Worm (Caenorhabditis elegans): Measurements from ENCODE around the gene spr-1.
A peak's percentile ranks its signal among the peaks of the same experiment; 100 is the strongest.

Gene spr-1

DNA sequence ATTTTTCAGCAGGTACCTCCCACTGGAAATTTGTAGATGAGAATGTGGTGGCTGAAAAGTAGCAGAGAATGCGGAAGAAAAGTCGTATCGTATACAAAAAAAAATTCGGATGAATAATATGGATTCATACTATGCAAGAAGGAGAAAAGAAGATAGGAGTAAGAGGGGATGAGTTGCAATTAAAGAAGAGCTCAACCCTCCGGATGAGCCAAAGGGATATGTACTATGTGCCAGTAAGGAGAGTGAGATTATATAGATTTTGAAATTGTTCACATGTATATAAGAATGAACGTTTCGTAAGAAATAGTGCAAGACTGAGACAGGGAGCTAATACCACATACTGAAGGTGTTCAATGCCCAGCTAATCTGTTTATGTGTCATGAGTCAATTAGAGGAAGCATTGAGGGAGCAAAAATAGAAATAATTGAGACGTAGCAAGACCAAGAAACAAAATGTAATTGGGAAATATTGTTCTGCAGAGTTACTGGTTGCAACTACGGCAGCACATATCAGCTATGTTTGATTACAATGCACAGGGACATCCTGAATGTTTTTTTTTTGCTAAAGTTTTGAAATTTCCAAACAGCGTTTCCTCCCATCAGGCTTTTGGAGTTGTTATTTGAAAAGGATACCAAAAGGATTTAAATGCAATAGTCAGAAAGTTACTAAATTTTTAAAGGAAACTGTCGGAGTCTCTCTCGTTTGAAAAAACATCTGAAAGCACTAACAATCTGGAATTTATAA lies 39.2 kb upstream of the spr-1 start, which contains the start of gene F20D6.8:
TSS of gene F20D6.8 (minus strand) at position 51 of the 744 bp plus-strand sequence.
- TF ChIP-seq mep-1 (tag; optimal IDR thresholded peaks at IDR 0.05) (no peak), unc-62 (GFP tag; optimal IDR thresholded peaks at IDR 0.05 in 1 of 2) (peak in 1 of 2 experiments; percentile 92), unc-62 (tag; optimal IDR thresholded peaks at IDR 0.05) (no peak)

DNA sequence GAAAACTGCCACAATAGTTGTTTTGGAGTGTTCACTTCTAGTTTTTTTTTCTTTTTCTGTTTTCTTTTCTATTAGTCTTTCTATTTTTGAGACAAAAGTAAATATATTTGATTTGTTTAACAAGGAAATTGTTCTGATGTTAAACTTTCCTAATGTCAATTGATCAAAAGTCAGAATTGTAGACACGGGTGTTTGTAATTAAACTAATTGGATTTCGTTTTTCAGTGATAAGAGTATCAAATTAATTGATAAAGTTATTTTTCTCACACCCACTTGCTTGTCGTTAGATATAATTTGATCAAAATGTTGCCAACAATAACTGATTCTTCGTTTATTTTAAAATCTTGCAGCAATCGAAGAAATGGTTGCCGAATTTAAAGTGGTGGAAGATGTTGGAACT lies 34.0 kb upstream of the spr-1 start:
- TF ChIP-seq egl-43 (GFP tag; IDR thresholded peaks at IDR 0.05): no peak
- no peak for TF ChIP-seq vab-7 (GFP tag; IDR thresholded peaks at IDR 0.05)
- TF ChIP-seq nhr-6 (tag; optimal IDR thresholded peaks at IDR 0.05): no peak
- TF ChIP-seq daf-16 (GFP tag; optimal IDR thresholded peaks at IDR 0.05): no peak
- TF ChIP-seq daf-16 (tag; optimal IDR thresholded peaks at IDR 0.05): peak; percentile 53
- no peak for TF ChIP-seq dmd-6 (GFP tag; IDR thresholded peaks at IDR 0.05)

DNA sequence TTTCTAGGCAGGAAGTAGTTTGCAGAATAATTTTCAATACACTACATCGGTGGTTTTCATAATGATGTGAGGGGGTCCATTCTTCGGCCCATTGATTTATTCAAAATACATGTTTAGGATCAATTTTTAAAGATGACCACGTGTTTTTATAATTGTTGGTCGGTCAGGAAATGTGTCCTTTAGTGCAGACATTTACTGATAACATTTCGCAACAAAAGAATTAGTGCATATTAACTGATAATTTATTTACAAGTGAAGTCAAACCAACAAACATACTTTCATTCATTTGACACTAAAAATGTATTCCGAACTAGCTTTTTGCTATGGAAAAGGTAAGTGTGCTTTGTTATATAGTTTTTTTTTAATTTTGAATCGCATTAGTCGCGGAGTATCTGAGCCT lies 32.5 kb upstream of the spr-1 start, which contains the start of gene F20D6.5:
TSS of gene F20D6.5 (plus strand) at position 259 of the 400 bp plus-strand sequence.
- TF ChIP-seq pqm-1 (tag; optimal IDR thresholded peaks at IDR 0.05) (peak; percentile 48), nhr-77 (tag; optimal IDR thresholded peaks at IDR 0.05) (peak; percentile 25), aly-2 (tag; optimal IDR thresholded peaks at IDR 0.05) (no peak), nhr-28 (tag; optimal IDR thresholded peaks at IDR 0.05) (peak; percentile 58), zag-1 (tag; optimal IDR thresholded peaks at IDR 0.05) (no peak), daf-16 (GFP tag; optimal IDR thresholded peaks at IDR 0.05) (no peak), daf-16 (tag; optimal IDR thresholded peaks at IDR 0.05) (peak; percentile 70), duxl-1 (tag; optimal IDR thresholded peaks at IDR 0.05; ENCODE audit: poor library complexity) (no peak), dmd-6 (GFP tag; IDR thresholded peaks at IDR 0.05) (peak; percentile 67), ama-1 (optimal IDR thresholded peaks at IDR 0.05) (no peak), php-3 (GFP tag; IDR thresholded peaks at IDR 0.05) (no peak), lin-15B (tag; optimal IDR thresholded peaks at IDR 0.05) (no peak), pha-4 (GFP tag; IDR thresholded peaks at IDR 0.05) (no peak), pha-4 (tag; optimal IDR thresholded peaks at IDR 0.05) (no peak), skn-1 (tag; optimal IDR thresholded peaks at IDR 0.05) (no peak), ctbp-1 (GFP tag; IDR thresholded peaks at IDR 0.05) (no peak), lim-7 (GFP tag; IDR thresholded peaks at IDR 0.05) (no peak)

DNA sequence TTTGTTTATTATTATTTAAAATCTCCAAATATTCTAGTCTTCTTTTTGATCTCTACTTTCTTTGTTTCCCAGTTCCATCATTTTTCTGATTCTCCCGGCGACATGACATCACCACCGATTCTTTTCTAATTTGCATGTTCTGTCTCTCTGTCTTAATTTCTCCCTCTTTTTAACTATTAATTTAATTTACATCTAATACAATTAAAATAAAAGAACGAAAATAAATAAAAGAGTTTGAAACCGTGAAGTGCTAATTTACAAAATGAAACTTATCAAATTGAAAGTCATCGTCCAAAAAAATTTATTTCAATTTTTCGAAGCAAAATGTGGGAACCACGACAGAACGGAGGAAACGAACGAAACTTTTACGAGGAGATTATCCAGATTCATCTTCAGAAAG lies 30.5 kb upstream of the spr-1 start, which contains the start of gene F20D6.6:
TSS of gene F20D6.6 (plus strand) at position 301 of the 400 bp plus-strand sequence.
- no peak for TF ChIP-seq nhr-76 (tag; optimal IDR thresholded peaks at IDR 0.05)
- no peak for TF ChIP-seq pqm-1 (tag; optimal IDR thresholded peaks at IDR 0.05)
- TF ChIP-seq fos-1 (tag; optimal IDR thresholded peaks at IDR 0.05): no peak
- no peak for TF ChIP-seq zip-2 (tag; optimal IDR thresholded peaks at IDR 0.05)
- no peak for TF ChIP-seq spr-1 (tag; optimal IDR thresholded peaks at IDR 0.05)
- no peak for TF ChIP-seq egl-43 (GFP tag; IDR thresholded peaks at IDR 0.05)
- no peak for TF ChIP-seq tra-1 (GFP tag; IDR thresholded peaks at IDR 0.05)
- no peak for TF ChIP-seq mxl-2 (GFP tag; conservative IDR thresholded peaks at IDR 0.05)
- TF ChIP-seq nhr-42 (GFP tag; IDR thresholded peaks at IDR 0.05): no peak
- no peak for TF ChIP-seq ctbp-1 (GFP tag; IDR thresholded peaks at IDR 0.05)
- TF ChIP-seq daf-8 (GFP tag; IDR thresholded peaks at IDR 0.05): no peak
- TF ChIP-seq daf-12 (tag; optimal IDR thresholded peaks at IDR 0.05): no peak
- no peak for TF ChIP-seq arid-1 (GFP tag; conservative IDR thresholded peaks at IDR 0.05)
- no peak for TF ChIP-seq zag-1 (tag; optimal IDR thresholded peaks at IDR 0.05)
- TF ChIP-seq T20F7.1 (GFP tag; optimal IDR thresholded peaks at IDR 0.05): no peak

DNA sequence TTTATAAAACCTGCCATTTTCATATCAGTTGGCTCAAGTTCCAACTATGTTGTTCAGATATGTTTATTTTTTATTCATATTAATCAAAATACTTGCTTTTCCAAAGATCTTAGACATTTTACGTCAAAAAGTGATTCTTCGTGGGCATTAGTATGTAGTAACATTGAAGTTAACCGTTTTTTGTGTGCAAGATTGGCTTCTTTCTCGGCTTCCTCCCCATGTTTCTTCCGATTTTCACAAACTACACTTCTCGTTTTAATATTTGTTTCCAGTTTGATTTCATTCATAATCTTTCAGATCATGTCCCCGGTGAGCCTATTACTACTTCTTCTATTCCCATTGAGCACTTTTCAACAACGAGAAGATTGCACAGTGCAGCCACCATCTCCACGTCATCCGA lies 28.3 kb upstream of the spr-1 start, which contains the start of gene sul-2:
TSS of gene sul-2 (plus strand) at position 301 of the 400 bp plus-strand sequence.
- TF ChIP-seq dmd-9 (GFP tag; IDR thresholded peaks at IDR 0.05): no peak
- TF ChIP-seq ztf-7 (tag; optimal IDR thresholded peaks at IDR 0.05): no peak
- TF ChIP-seq jun-1 (tag; optimal IDR thresholded peaks at IDR 0.05): no peak
- TF ChIP-seq dpl-1 (GFP tag; optimal IDR thresholded peaks at IDR 0.05): no peak
- TF ChIP-seq unc-130 (GFP tag; optimal IDR thresholded peaks at IDR 0.05): no peak
- TF ChIP-seq lin-13 (GFP tag; optimal IDR thresholded peaks at IDR 0.05): no peak
- TF ChIP-seq lin-39 (tag; optimal IDR thresholded peaks at IDR 0.05): no peak
- no peak for TF ChIP-seq aha-1 (tag)
- no peak for TF ChIP-seq nhr-28 (tag; optimal IDR thresholded peaks at IDR 0.05)
- TF ChIP-seq Y48G9A.11 (GFP tag; IDR thresholded peaks at IDR 0.05): no peak
- TF ChIP-seq lin-29 (GFP tag; IDR thresholded peaks at IDR 0.05): no peak
- TF ChIP-seq unc-39 (tag; optimal IDR thresholded peaks at IDR 0.05): no peak
- no peak for TF ChIP-seq ZK337.2 (GFP tag; IDR thresholded peaks at IDR 0.05)
- no peak for TF ChIP-seq nhr-102 (tag; optimal IDR thresholded peaks at IDR 0.05)
